Worm (Caenorhabditis elegans): ENCODE results near the gene fkh-6.

Gene fkh-6

ce11 chrII:4383306-4383705 lies at the start of gene fkh-6:
Gene fkh-6, minus strand, starts transcription at chrII:4383406.
- TF ChIP-seq npax-4 (tag; optimal IDR thresholded peaks at IDR 0.05) (no peak), Y22D7AL.16 (tag; optimal IDR thresholded peaks at IDR 0.05) (no peak), ets-4 (tag; optimal IDR thresholded peaks at IDR 0.05) (no peak), elt-4 (tag; optimal IDR thresholded peaks at IDR 0.05) (no peak), nfya-1 (tag; optimal IDR thresholded peaks at IDR 0.05) (no peak), pat-9 (tag; optimal IDR thresholded peaks at IDR 0.05) (no peak), ceh-9 (tag; optimal IDR thresholded peaks at IDR 0.05) (no peak), nhr-11 (tag; optimal IDR thresholded peaks at IDR 0.05) (no peak), tbx-2 (tag; optimal IDR thresholded peaks at IDR 0.05) (no peak), syd-9 (tag; optimal IDR thresholded peaks at IDR 0.05) (no peak), pqm-1 (tag; optimal IDR thresholded peaks at IDR 0.05) (no peak), ceh-2 (tag; optimal IDR thresholded peaks at IDR 0.05) (no peak)

- no peak for TF ChIP-seq fkh-6 (tag; optimal IDR thresholded peaks at IDR 0.05)
- no peak for TF ChIP-seq ceh-48 (tag; optimal IDR thresholded peaks at IDR 0.05)
- TF ChIP-seq ceh-45 (GFP tag; IDR thresholded peaks at IDR 0.05): no peak
- TF ChIP-seq ets-4 (tag; optimal IDR thresholded peaks at IDR 0.05): no peak
- TF ChIP-seq ceh-2 (tag; optimal IDR thresholded peaks at IDR 0.05): no peak
- TF ChIP-seq hlh-6 (tag; optimal IDR thresholded peaks at IDR 0.05): no peak
- no peak for TF ChIP-seq nfya-1 (tag; optimal IDR thresholded peaks at IDR 0.05)
Measured at ce11 chrII:4428121-4428520, 44.9 kb upstream of the fkh-6 start.

- TF ChIP-seq eyg-1 (tag; optimal IDR thresholded peaks at IDR 0.05): no peak
- peak; percentile 8 for TF ChIP-seq elt-2 (tag; optimal IDR thresholded peaks at IDR 0.05)
Measured at ce11 chrII:4424807-4425206, 41.6 kb upstream of the fkh-6 start, which contains the start of the genes dcaf-13 and toe-1. Gene dcaf-13, minus strand, starts transcription at chrII:4424902. Gene toe-1, plus strand, starts transcription at chrII:4425167.

ce11 chrII:4419956-4420355 lies 36.8 kb upstream of the fkh-6 start, which contains the start of gene bpnt-1:
Gene bpnt-1, plus strand, starts transcription at chrII:4420256.
- no peak for TF ChIP-seq sox-2 (GFP tag; IDR thresholded peaks at IDR 0.05)
- no peak for TF ChIP-seq elt-4 (tag; optimal IDR thresholded peaks at IDR 0.05)
- no peak for TF ChIP-seq sox-4 (tag; optimal IDR thresholded peaks at IDR 0.05)
- no peak for TF ChIP-seq ref-2 (tag; optimal IDR thresholded peaks at IDR 0.05)
- TF ChIP-seq dmd-4 (tag; optimal IDR thresholded peaks at IDR 0.05; ENCODE audit: borderline replicate concordance): no peak
- no peak for TF ChIP-seq unc-3 (GFP tag; conservative IDR thresholded peaks at IDR 0.05)
- TF ChIP-seq unc-3 (tag; optimal IDR thresholded peaks at IDR 0.05): no peak
- TF ChIP-seq C38D4.7 (GFP tag; optimal IDR thresholded peaks at IDR 0.05): no peak
- no peak for TF ChIP-seq ceh-48 (tag; optimal IDR thresholded peaks at IDR 0.05)
- no peak for TF ChIP-seq hlh-30 (tag; optimal IDR thresholded peaks at IDR 0.05; ENCODE audit: insufficient read depth)
- TF ChIP-seq sdc-2 (tag; optimal IDR thresholded peaks at IDR 0.05): no peak
- no peak for TF ChIP-seq pros-1 (tag; optimal IDR thresholded peaks at IDR 0.05)
- no peak for TF ChIP-seq nfya-1 (tag; optimal IDR thresholded peaks at IDR 0.05)
- TF ChIP-seq nhr-232 (tag; optimal IDR thresholded peaks at IDR 0.05): no peak
- no peak for TF ChIP-seq hlh-8 (tag; optimal IDR thresholded peaks at IDR 0.05)
- TF ChIP-seq npax-4 (tag; optimal IDR thresholded peaks at IDR 0.05): no peak

- no peak for TF ChIP-seq eyg-1 (tag; optimal IDR thresholded peaks at IDR 0.05)
- no peak for TF ChIP-seq pha-2 (tag; optimal IDR thresholded peaks at IDR 0.05)
Measured at ce11 chrII:4417333-4417732, 34.1 kb upstream of the fkh-6 start, which contains the start of gene sod-5. Gene sod-5, plus strand, starts transcription at chrII:4417633.

DNA sequence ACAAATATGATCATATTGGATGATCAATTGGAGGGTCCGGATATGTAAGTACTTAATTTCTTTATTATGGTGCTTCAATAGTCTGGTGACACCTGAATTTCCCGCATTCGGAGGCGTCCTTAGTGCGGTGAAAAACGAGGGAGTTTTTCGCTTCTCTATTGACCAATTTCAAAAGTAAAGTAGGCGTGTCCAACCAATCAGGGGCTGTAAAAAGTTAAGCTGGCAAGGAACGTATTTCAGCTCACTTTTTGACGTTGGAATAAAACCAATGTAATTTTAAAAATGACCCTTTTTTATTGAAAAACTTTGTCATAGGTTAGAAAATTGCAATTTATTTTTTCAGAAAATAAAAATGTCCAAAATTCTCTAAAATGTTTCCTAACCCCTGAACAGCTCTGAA lies 26.4 kb upstream of the fkh-6 start:
- TF ChIP-seq nfya-1 (tag; optimal IDR thresholded peaks at IDR 0.05) (peak; percentile 88), ztf-16 (tag; optimal IDR thresholded peaks at IDR 0.05) (no peak)
